Fruit fly (Drosophila melanogaster) whole organism, embryonic: ENCODE results near the gene CG42781.

Source experiments
- BtbVII ChIP-seq: fragments of 200-800 bp; sonication (Bioruptor generic); optimal IDR thresholded peaks from 3 replicates; lab custom pipeline; 2017; ENCODE audit warnings: missing biosample characterization, mild to moderate bottlenecking, missing genetic modification characterization
- CG1024 ChIP-seq: fragments of 200-800 bp; sonication (Bioruptor generic); IDR thresholded peaks from 2 replicates; pipeline ENCODE4 v1.3.6; 2022; ENCODE audit warnings: missing biosample characterization, missing genetic modification characterization
- CG13287 ChIP-seq: fragments of 200-800 bp; sonication (Bioruptor generic); IDR thresholded peaks from 2 replicates; pipeline ENCODE4 v1.3.6; 2022; ENCODE audit warnings: missing biosample characterization, missing genetic modification characterization; ENCODE audit not compliant: partially characterized antibody
- CG13894 ChIP-seq: fragments of 200-800 bp; sonication (Bioruptor generic); optimal IDR thresholded peaks from 3 replicates; lab custom pipeline; 2018; ENCODE audit warnings: missing biosample characterization, mild to moderate bottlenecking, missing genetic modification characterization, moderate library complexity
- CG14050 ChIP-seq: fragments of 200-800 bp; sonication (Bioruptor generic); IDR thresholded peaks from 3 replicates; pipeline ENCODE4 v1.3.6; 2022; ENCODE audit warnings: missing biosample characterization, missing genetic modification characterization
- CG14441 ChIP-seq: fragments of 200-800 bp; sonication (Bioruptor generic); IDR thresholded peaks from 2 replicates; pipeline ENCODE4 v1.3.6; 2022; ENCODE audit warnings: missing biosample characterization, missing genetic modification characterization
- CG14860 ChIP-seq: fragments of 200-800 bp; sonication (Bioruptor generic); IDR thresholded peaks from 3 replicates; pipeline ENCODE4 v1.3.6; 2022; ENCODE audit warnings: missing biosample characterization, missing genetic modification characterization; ENCODE audit not compliant: partially characterized antibody
- CG15269 ChIP-seq: fragments of 200-800 bp; sonication (Bioruptor generic); optimal IDR thresholded peaks from 2 replicates; lab custom pipeline; 2018; ENCODE audit warnings: missing biosample characterization, mild to moderate bottlenecking, missing genetic modification characterization, moderate library complexity
- CG15601 ChIP-seq: fragments of 200-800 bp; sonication (Bioruptor generic); optimal IDR thresholded peaks from 3 replicates; lab custom pipeline; 2019; ENCODE audit warnings: missing biosample characterization, mild to moderate bottlenecking, missing genetic modification characterization, moderate library complexity
- CG18262 ChIP-seq: fragments of 200-800 bp; optimal IDR thresholded peaks from 3 replicates; lab custom pipeline; 2019; ENCODE audit warnings: missing biosample characterization, mild to moderate bottlenecking, missing genetic modification characterization, moderate library complexity
- CG34422 ChIP-seq: fragments of 200-800 bp; sonication (Bioruptor generic); IDR thresholded peaks from 3 replicates; pipeline ENCODE4 v1.3.6; 2022; ENCODE audit warnings: missing biosample characterization, missing genetic modification characterization
- CG6765 ChIP-seq: fragments of 200-800 bp; sonication (Bioruptor generic); optimal IDR thresholded peaks from 3 replicates; lab custom pipeline; 2017; ENCODE audit warnings: missing biosample characterization, mild to moderate bottlenecking, missing genetic modification characterization
- CG7357 ChIP-seq: fragments of 200-800 bp; sonication (Bioruptor generic); IDR thresholded peaks from 3 replicates; pipeline ENCODE4 v1.3.6; 2022; ENCODE audit warnings: missing biosample characterization, missing genetic modification characterization
- CG7745 ChIP-seq: fragments of 200-800 bp; sonication (Bioruptor generic); optimal IDR thresholded peaks from 2 replicates; lab custom pipeline; 2018; ENCODE audit warnings: missing biosample characterization, mild to moderate bottlenecking, missing genetic modification characterization, moderate library complexity
- CG7786 ChIP-seq: fragments of 200-800 bp; sonication (Bioruptor generic); optimal IDR thresholded peaks from 2 replicates; lab custom pipeline; 2016; ENCODE audit warnings: missing biosample characterization, missing genetic modification characterization
- CG7963 ChIP-seq: fragments of 200-800 bp; sonication (Bioruptor generic); IDR thresholded peaks from 3 replicates; pipeline ENCODE4 v1.3.6; 2022; ENCODE audit warnings: missing biosample characterization, missing genetic modification characterization; ENCODE audit not compliant: partially characterized antibody
- CG9437 ChIP-seq: fragments of 200-800 bp; sonication (Bioruptor generic); optimal IDR thresholded peaks from 2 replicates; lab custom pipeline; 2018; ENCODE audit warnings: missing biosample characterization, mild to moderate bottlenecking, missing genetic modification characterization
- CG9797 ChIP-seq: fragments of 200-800 bp; sonication (Bioruptor generic); optimal IDR thresholded peaks from 3 replicates; lab custom pipeline; 2018; ENCODE audit warnings: missing biosample characterization, mild to moderate bottlenecking, missing genetic modification characterization
- Ets65A ChIP-seq: fragments of 200-800 bp; sonication (Bioruptor generic); peaks from one replicate; lab custom pipeline; 2016; ENCODE audit warnings: missing biosample characterization, missing genetic modification characterization
- HHEX ChIP-seq: fragments of 200-800 bp; sonication (Bioruptor generic); optimal IDR thresholded peaks from 3 replicates; lab custom pipeline; 2017; ENCODE audit warnings: missing biosample characterization, mild to moderate bottlenecking, missing genetic modification characterization, missing genetic modification reagents
- HmgZ ChIP-seq: fragments of 200-800 bp; sonication (Bioruptor generic); optimal IDR thresholded peaks from 2 replicates; lab custom pipeline; 2018; ENCODE audit warnings: missing biosample characterization, mild to moderate bottlenecking, missing genetic modification characterization
- Hmr ChIP-seq: fragments of 200-800 bp; sonication (Bioruptor generic); optimal IDR thresholded peaks from 3 replicates; lab custom pipeline; 2017; ENCODE audit warnings: mild to moderate bottlenecking, missing biosample characterization, missing genetic modification reagents, missing genetic modification characterization
- Hsf ChIP-seq: fragments of 200-800 bp; sonication (Bioruptor generic); optimal IDR thresholded peaks from 3 replicates; lab custom pipeline; 2016; ENCODE audit warnings: missing biosample characterization, missing genetic modification characterization
- Kr ChIP-seq: fragments of 200-800 bp; sonication (Bioruptor generic); optimal IDR thresholded peaks from 2 replicates; lab custom pipeline; 2017; ENCODE audit warnings: missing biosample characterization, mild to moderate bottlenecking, missing genetic modification characterization
- Xbp1 ChIP-seq: fragments of 200-800 bp; sonication (Bioruptor generic); optimal IDR thresholded peaks from 3 replicates; lab custom pipeline; 2016; ENCODE audit warnings: missing biosample characterization, mild to moderate bottlenecking, missing genetic modification characterization
- ab ChIP-seq: fragments of 200-800 bp; sonication (Bioruptor generic); optimal IDR thresholded peaks from 2 replicates; lab custom pipeline; 2016; ENCODE audit warnings: missing biosample characterization, missing genetic modification characterization
- ac ChIP-seq: fragments of 200-800 bp; sonication (Bioruptor generic); optimal IDR thresholded peaks from 3 replicates; lab custom pipeline; 2017; ENCODE audit warnings: missing biosample characterization, mild to moderate bottlenecking, missing genetic modification characterization
- amos ChIP-seq: fragments of 200-800 bp; sonication (Bioruptor generic); IDR thresholded peaks from 2 replicates; pipeline ENCODE4 v1.3.6; 2022; ENCODE audit warnings: missing biosample characterization, missing genetic modification characterization; ENCODE audit not compliant: partially characterized antibody
- ara ChIP-seq: fragments of 200-800 bp; sonication (Bioruptor generic); IDR thresholded peaks from 2 replicates; pipeline ENCODE4 v1.3.6; 2022; ENCODE audit warnings: missing biosample characterization, missing genetic modification characterization
- cg ChIP-seq: fragments of 200-800 bp; sonication (Bioruptor generic); optimal IDR thresholded peaks from 3 replicates; lab custom pipeline; 2019; ENCODE audit warnings: missing biosample characterization, mild to moderate bottlenecking, missing genetic modification characterization, moderate library complexity
- chinmo ChIP-seq: fragments of 200-800 bp; sonication (Bioruptor generic); IDR thresholded peaks from 4 replicates; pipeline ENCODE4 v1.3.6; 2022; ENCODE audit warnings: missing biosample characterization, missing genetic modification characterization; ENCODE audit not compliant: partially characterized antibody
- chn ChIP-seq: fragments of 200-800 bp; sonication (Bioruptor generic); optimal IDR thresholded peaks from 2 replicates; lab custom pipeline; 2016; ENCODE audit warnings: missing biosample characterization, missing genetic modification characterization
- eyg ChIP-seq: fragments of 200-800 bp; sonication (Bioruptor generic); optimal IDR thresholded peaks from 3 replicates; lab custom pipeline; 2016; ENCODE audit warnings: missing biosample characterization, missing genetic modification characterization
- fd102C ChIP-seq: fragments of 200-800 bp; sonication (Bioruptor generic); optimal IDR thresholded peaks from 2 replicates; lab custom pipeline; 2018; ENCODE audit warnings: missing biosample characterization, mild to moderate bottlenecking, missing genetic modification characterization, moderate library complexity
- ftz-f1 ChIP-seq: fragments of 200-800 bp; sonication (Bioruptor generic); optimal IDR thresholded peaks from 2 replicates; lab custom pipeline; 2016; ENCODE audit warnings: missing biosample characterization, missing genetic modification characterization
- gcm2 ChIP-seq: fragments of 200-800 bp; sonication (Bioruptor generic); optimal IDR thresholded peaks from 2 replicates; lab custom pipeline; 2016; ENCODE audit warnings: missing biosample characterization, missing genetic modification characterization
- hbn ChIP-seq: fragments of 200-800 bp; sonication (Bioruptor generic); IDR thresholded peaks from 2 replicates; pipeline ENCODE4 v1.3.6; 2022; ENCODE audit warnings: missing biosample characterization, missing genetic modification characterization; ENCODE audit not compliant: partially characterized antibody
- lab ChIP-seq: fragments of 200-800 bp; sonication (Bioruptor generic); optimal IDR thresholded peaks from 3 replicates; lab custom pipeline; 2017; ENCODE audit warnings: missing biosample characterization, missing genetic modification characterization, mild to moderate bottlenecking, moderate library complexity, missing genetic modification reagents
- lmd ChIP-seq: fragments of 200-800 bp; sonication (Bioruptor generic); IDR thresholded peaks from 2 replicates; pipeline ENCODE4 v1.3.6; 2022; ENCODE audit warnings: missing biosample characterization, missing genetic modification characterization
- luna ChIP-seq: fragments of 200-800 bp; sonication (Bioruptor generic); optimal IDR thresholded peaks from 2 replicates; lab custom pipeline; 2016; ENCODE audit warnings: missing biosample characterization, missing genetic modification characterization
- pho ChIP-seq: fragments of 200-800 bp; sonication (Bioruptor generic); optimal IDR thresholded peaks from 2 replicates; lab custom pipeline; 2016; ENCODE audit warnings: missing biosample characterization, missing genetic modification characterization
- sim ChIP-seq: fragments of 200-800 bp; sonication (Bioruptor generic); IDR thresholded peaks from 2 replicates; pipeline ENCODE4 v1.3.6; 2022; ENCODE audit warnings: missing biosample characterization, missing genetic modification characterization
- slou ChIP-seq: fragments of 200-800 bp; sonication (Bioruptor generic); optimal IDR thresholded peaks from 3 replicates; lab custom pipeline; 2016; ENCODE audit warnings: missing biosample characterization, missing genetic modification characterization
- sqz ChIP-seq: fragments of 200-800 bp; sonication (Bioruptor generic); optimal IDR thresholded peaks from 3 replicates; lab custom pipeline; 2018; ENCODE audit warnings: missing biosample characterization, mild to moderate bottlenecking, missing genetic modification characterization
- stc ChIP-seq: fragments of 200-800 bp; sonication (Bioruptor generic); IDR thresholded peaks from 2 replicates; pipeline ENCODE4 v1.3.6; 2022; ENCODE audit warnings: missing biosample characterization, missing genetic modification characterization
- stwl ChIP-seq: fragments of 200-800 bp; sonication (Bioruptor generic); optimal IDR thresholded peaks from 3 replicates; lab custom pipeline; 2018; ENCODE audit warnings: missing biosample characterization, mild to moderate bottlenecking, missing genetic modification characterization, moderate library complexity
- tin ChIP-seq: fragments of 200-800 bp; sonication (Bioruptor generic); optimal IDR thresholded peaks from 3 replicates; lab custom pipeline; 2016; ENCODE audit warnings: missing biosample characterization, missing genetic modification characterization
- toy ChIP-seq: fragments of 200-800 bp; sonication (Bioruptor generic); IDR thresholded peaks from 2 replicates; pipeline ENCODE4 v1.3.6; 2022; ENCODE audit warnings: missing biosample characterization, missing genetic modification characterization
- usp ChIP-seq: fragments of >200 bp; optimal IDR thresholded peaks from 2 replicates; lab custom pipeline; 2017; ENCODE audit warnings: missing biosample characterization, missing genetic modification characterization
- vfl ChIP-seq: fragments of 200-800 bp; sonication (Bioruptor generic); optimal IDR thresholded peaks from 2 replicates; lab custom pipeline; 2016; ENCODE audit warnings: missing biosample characterization, missing genetic modification characterization
- yki ChIP-seq: fragments of >200 bp; optimal IDR thresholded peaks from 3 replicates; lab custom pipeline; 2018
- zfh1 ChIP-seq: fragments of 200-800 bp; sonication (Bioruptor generic); IDR thresholded peaks from 3 replicates; pipeline ENCODE4 v1.3.6; 2022; ENCODE audit warnings: missing biosample characterization, missing genetic modification characterization

Gene CG42781

DNA sequence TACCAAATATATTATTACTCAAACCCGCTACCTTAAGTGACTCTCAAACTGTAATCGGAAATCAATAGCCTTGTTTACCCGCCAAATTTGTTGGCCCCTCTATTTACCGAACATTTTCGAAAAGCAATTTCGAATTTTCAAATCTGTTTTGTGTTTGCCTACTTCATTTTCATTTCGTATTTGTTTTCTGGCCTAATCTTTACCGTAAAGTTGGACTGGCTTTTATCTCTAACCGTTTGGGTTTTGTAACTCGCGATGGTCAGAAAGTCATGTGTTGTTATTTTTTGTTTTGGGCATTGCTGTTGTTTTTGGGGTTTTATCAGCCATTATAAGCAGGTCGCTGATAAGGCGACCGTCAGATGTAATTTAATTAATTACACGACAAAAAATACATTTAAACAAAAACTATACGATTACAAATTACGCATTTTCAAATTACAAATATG is 49.5 kb downstream of the CG42781 start (continued):
- TF ChIP-seq yki (lab: Kevin White, UChicago) (no peak), chinmo (no peak), eyg (GFP tag; lab: Kevin White, UChicago) (no peak), fd102C (GFP tag; lab: Kevin White, UChicago) (peak; percentile 71), CG34422 (GFP tag; lab: Robert Waterston, UW) (no peak), stwl (tag; lab: Kevin White, UChicago) (peak; percentile 18), lmd (GFP tag; lab: Robert Waterston, UW) (no peak), stc (GFP tag; lab: Robert Waterston, UW) (peak; percentile 36; the same call in 1 of the 2 replicates), CG7745 (peak; percentile 84), ara (GFP tag; lab: Robert Waterston, UW) (peak; percentile 54; the same call in 1 of the 2 replicates), CG6765 (GFP tag; lab: Kevin White, UChicago) (no peak), Kr (GFP tag; lab: Kevin White, UChicago) (no peak), ab (GFP tag; lab: Kevin White, UChicago) (no peak), amos (GFP tag; lab: Robert Waterston, UW) (no peak), sqz (GFP tag; lab: Kevin White, UChicago) (no peak), CG13287 (GFP tag; lab: Robert Waterston, UW) (no peak), CG18262 (tag; lab: Kevin White, UChicago) (peak; percentile 13), ftz-f1 (GFP tag; lab: Kevin White, UChicago) (no peak), CG1024 (GFP tag; lab: Robert Waterston, UW) (peak; percentile 62; the same call in 1 of the 2 replicates), CG15269 (tag; lab: Kevin White, UChicago) (no peak), BtbVII (GFP tag; lab: Kevin White, UChicago) (no peak), CG9797 (GFP tag; lab: Kevin White, UChicago) (no peak), Ets65A (no peak), CG14441 (GFP tag; lab: Robert Waterston, UW) (peak; percentile 41; the same call in 1 of the 2 replicates), Hmr (no peak), CG15601 (peak; percentile 67), luna (GFP tag; lab: Kevin White, UChicago) (no peak), Hsf (GFP tag; lab: Kevin White, UChicago) (no peak), CG13894 (tag; lab: Kevin White, UChicago) (no peak), hbn (GFP tag; lab: Robert Waterston, UW) (no peak), toy (GFP tag; lab: Robert Waterston, UW) (no peak), CG14860 (no peak), zfh1 (GFP tag; lab: Robert Waterston, UW) (peak; percentile 20; the same call in 1 of the 3 replicates), ac (GFP tag; lab: Kevin White, UChicago) (peak; percentile 67), cg (no peak), tin (no peak), gcm2 (GFP tag; lab: Kevin White, UChicago) (no peak), chn (GFP tag; lab: Kevin White, UChicago) (no peak), sim (GFP tag; lab: Robert Waterston, UW) (peak; percentile 49; the same call in 1 of the 2 replicates), HHEX (GFP tag; lab: Kevin White, UChicago) (no peak), CG7963 (no peak), slou (GFP tag; lab: Kevin White, UChicago) (no peak), CG7786 (GFP tag; lab: Kevin White, UChicago) (no peak), Xbp1 (GFP tag; lab: Kevin White, UChicago) (no peak), usp (GFP tag; lab: Kevin White, UChicago) (no peak), vfl (GFP tag; lab: Kevin White, UChicago) (no peak), CG14050 (no peak), HmgZ (tag; lab: Kevin White, UChicago) (peak; percentile 53), CG9437 (GFP tag; lab: Kevin White, UChicago) (no peak), CG7357 (GFP tag; lab: Robert Waterston, UW) (no peak), pho (GFP tag; lab: Kevin White, UChicago) (no peak), lab (GFP tag; lab: Kevin White, UChicago) (peak; percentile 35)
